Worm (Caenorhabditis elegans) whole organism, L4 larva: ENCODE results near the gene F49E8.8.

Experiments
- ZK337.2 ChIP-seq: fragments of 200-800 bp; sonication (Bioruptor generic); IDR thresholded peaks from 2 replicates; pipeline ENCODE4 v1.3.6; 2022; ENCODE audit warnings: missing genetic modification reagents, missing genetic modification characterization, missing compliant biosample characterization
- ama-1 ChIP-seq: fragments of 150-350 bp; optimal IDR thresholded peaks from 2 replicates; lab custom pipeline; 2014; ENCODE audit warnings: inconsistent platforms, mixed read lengths
- ceh-82 ChIP-seq: sonication (generic microtip); optimal IDR thresholded peaks from 2 replicates; lab custom pipeline; 2017; ENCODE audit warnings: missing biosample characterization, missing genetic modification characterization
- cey-2 ChIP-seq: sonication (generic microtip); optimal IDR thresholded peaks from 3 replicates; lab custom pipeline; 2017; ENCODE audit warnings: missing genetic modification characterization, mild to moderate bottlenecking, missing compliant biosample characterization, antibody characterized with exemption, borderline replicate concordance; ENCODE audit not compliant: insufficient read depth
- dpl-1 ChIP-seq: fragments of 150-350 bp; optimal IDR thresholded peaks from 2 replicates; lab custom pipeline; 2014; ENCODE audit warnings: missing biosample characterization, missing genetic modification reagents, missing genetic modification characterization
- hlh-11 ChIP-seq: fragments of 200-800 bp; sonication (Bioruptor generic); optimal IDR thresholded peaks from 2 replicates; lab custom pipeline; 2018; ENCODE audit warnings: mild to moderate bottlenecking, missing genetic modification characterization, missing compliant biosample characterization
- lin-39 ChIP-seq: fragments of 150-350 bp; optimal IDR thresholded peaks from 2 replicates; lab custom pipeline; 2014; ENCODE audit warnings: missing biosample characterization, missing genetic modification reagents, missing genetic modification characterization
- nhr-237 ChIP-seq: sonication (generic microtip); optimal IDR thresholded peaks from 2 replicates; lab custom pipeline; 2017; ENCODE audit warnings: missing biosample characterization, missing genetic modification characterization
- nhr-25 ChIP-seq: sonication (generic microtip); optimal IDR thresholded peaks from 2 replicates; lab custom pipeline; 2017; ENCODE audit warnings: missing genetic modification characterization, mild to moderate bottlenecking, missing compliant biosample characterization, antibody characterized with exemption, moderate library complexity, borderline replicate concordance; ENCODE audit not compliant: insufficient read depth
- spr-1 ChIP-seq: sonication (generic microtip); optimal IDR thresholded peaks from 2 replicates; lab custom pipeline; 2016; ENCODE audit warnings: mild to moderate bottlenecking, missing genetic modification characterization, missing compliant biosample characterization
- zag-1 ChIP-seq: fragments of 150-350 bp; optimal IDR thresholded peaks from 2 replicates; lab custom pipeline; 2014; ENCODE audit warnings: missing biosample characterization, missing genetic modification characterization

DNA sequence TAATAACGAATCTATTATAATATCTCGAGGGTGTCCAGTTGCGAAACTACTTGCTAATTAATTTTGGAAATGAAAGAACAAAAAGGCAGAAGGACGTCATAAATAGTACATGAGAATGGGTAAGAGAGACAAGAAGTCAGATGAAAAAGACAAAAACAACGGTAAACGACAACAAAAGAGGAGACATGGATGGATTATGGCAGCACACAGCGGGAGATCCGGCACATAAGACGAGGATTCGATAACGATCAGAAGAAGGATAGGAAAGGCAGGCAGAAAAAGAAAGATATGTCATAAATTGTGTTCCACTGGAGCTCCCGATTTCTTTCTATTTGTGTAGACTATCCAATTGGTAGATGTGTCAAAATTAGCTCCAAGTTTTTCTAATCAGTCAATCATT lies 34.8 kb upstream of the F49E8.8 start:
- no peak for TF ChIP-seq spr-1 (tag; lab: Kevin White, UChicago)
- TF ChIP-seq dpl-1 (GFP tag; lab: Kevin White, UChicago) = no peak
- no peak for TF ChIP-seq ama-1
- no peak for TF ChIP-seq nhr-25
- TF ChIP-seq hlh-11 = no peak
- TF ChIP-seq cey-2 = no peak
- TF ChIP-seq ZK337.2 (GFP tag; lab: Robert Waterston, UW) = no peak
- no peak for TF ChIP-seq nhr-237 (tag; lab: Kevin White, UChicago)
- TF ChIP-seq zag-1 (tag; lab: Kevin White, UChicago) = no peak
- no peak for TF ChIP-seq lin-39 (tag; lab: Kevin White, UChicago)
- TF ChIP-seq ceh-82 (tag; lab: Kevin White, UChicago) = no peak
